Worm (Caenorhabditis elegans) whole organism, L2 larva: ENCODE data around the gene sss-1.
A peak's percentile ranks its signal among the peaks of the same experiment; 100 is the strongest.
"Not testable (repeated sequence)": the region's sequence is repeated elsewhere in the genome, so short reads cannot be mapped to it uniquely, and the experiment has no call there.

Source experiments
- C34F6.9 ChIP-seq: fragments of 150-350 bp; optimal IDR thresholded peaks from 2 replicates; lab custom pipeline; 2014; ENCODE audit warnings: missing biosample characterization, missing genetic modification characterization
- F13H6.1 ChIP-seq: sonication (generic microtip); optimal IDR thresholded peaks from 2 replicates; lab custom pipeline; 2016; ENCODE audit warnings: missing genetic modification characterization, missing compliant biosample characterization
- ZK546.5 ChIP-seq: sonication (generic microtip); optimal IDR thresholded peaks from 2 replicates; lab custom pipeline; 2017; ENCODE audit warnings: missing biosample characterization, missing genetic modification characterization
- ceh-16 ChIP-seq: fragments of 150-350 bp; optimal IDR thresholded peaks from 2 replicates; lab custom pipeline; 2014; ENCODE audit warnings: missing biosample characterization, missing genetic modification characterization
- crh-2 ChIP-seq: sonication (generic microtip); optimal IDR thresholded peaks from 2 replicates; lab custom pipeline; 2017; ENCODE audit warnings: missing biosample characterization, missing genetic modification characterization
- elt-3 ChIP-seq: sonication (generic microtip); optimal IDR thresholded peaks from 2 replicates; lab custom pipeline; 2017; ENCODE audit warnings: missing biosample characterization, missing genetic modification characterization
- fos-1 ChIP-seq: fragments of 150-350 bp; optimal IDR thresholded peaks from 2 replicates; lab custom pipeline; 2014; ENCODE audit warnings: missing biosample characterization, missing genetic modification characterization
- gmeb-1 ChIP-seq: fragments of 150-350 bp; optimal IDR thresholded peaks from 2 replicates; lab custom pipeline; 2014; ENCODE audit warnings: missing biosample characterization, missing genetic modification characterization
- lin-13 ChIP-seq: fragments of 150-350 bp; optimal IDR thresholded peaks from 2 replicates; lab custom pipeline; 2014; ENCODE audit warnings: missing biosample characterization, missing genetic modification reagents, missing genetic modification characterization
- lin-39 ChIP-seq: fragments of 150-350 bp; optimal IDR thresholded peaks from 2 replicates; lab custom pipeline; 2014; ENCODE audit warnings: missing biosample characterization, missing genetic modification reagents, missing genetic modification characterization
- lsy-2 ChIP-seq, 2 experiments: fragments of 150-350 bp in 1 of 2; sonication (generic microtip) in 1 of 2; optimal IDR thresholded peaks; 2 replicates each; lab custom pipeline; 2014 to 2017; ENCODE audit warnings: missing biosample characterization in 2 of 2, missing genetic modification characterization in 2 of 2
- mab-5 ChIP-seq: fragments of 150-350 bp; optimal IDR thresholded peaks from 2 replicates; lab custom pipeline; 2014; ENCODE audit warnings: missing biosample characterization, missing genetic modification characterization
- nhr-10 ChIP-seq: sonication (generic microtip); optimal IDR thresholded peaks from 2 replicates; lab custom pipeline; 2017; ENCODE audit warnings: missing biosample characterization, missing genetic modification characterization
- nhr-129 ChIP-seq: fragments of 150-350 bp; optimal IDR thresholded peaks from 2 replicates; lab custom pipeline; 2014; ENCODE audit warnings: missing biosample characterization, missing genetic modification characterization
- nhr-6 ChIP-seq: fragments of 150-350 bp; optimal IDR thresholded peaks from 2 replicates; lab custom pipeline; 2014; ENCODE audit warnings: missing biosample characterization, missing genetic modification characterization
- nhr-77 ChIP-seq: fragments of 150-350 bp; optimal IDR thresholded peaks from 2 replicates; lab custom pipeline; 2014; ENCODE audit warnings: missing biosample characterization, missing genetic modification characterization
- sem-4 ChIP-seq: fragments of 150-350 bp; optimal IDR thresholded peaks from 2 replicates; lab custom pipeline; 2014; ENCODE audit warnings: missing biosample characterization, missing genetic modification reagents, missing genetic modification characterization
- skn-1 ChIP-seq: sonication (generic microtip); optimal IDR thresholded peaks from 2 replicates; lab custom pipeline; 2017; ENCODE audit warnings: missing biosample characterization, missing genetic modification characterization
- sma-3 ChIP-seq: sonication (generic microtip); optimal IDR thresholded peaks from 2 replicates; lab custom pipeline; 2016; ENCODE audit warnings: missing genetic modification reagents, missing genetic modification characterization, missing compliant biosample characterization
- sma-9 ChIP-seq, 2 experiments: fragments of 150-350 bp in 1 of 2; sonication (generic microtip) in 1 of 2; optimal IDR thresholded peaks; 2 replicates each; lab custom pipeline; 2014 to 2016; ENCODE audit warnings: missing genetic modification characterization in 2 of 2, mild to moderate bottlenecking in 1 of 2, missing biosample characterization in 1 of 2, missing compliant biosample characterization in 1 of 2, missing genetic modification reagents in 1 of 2, moderate library complexity in 1 of 2
- snpc-4 ChIP-seq: fragments of 150-350 bp; optimal IDR thresholded peaks from 2 replicates; lab custom pipeline; 2014; ENCODE audit warnings: missing biosample characterization, missing genetic modification characterization
- unc-39 ChIP-seq: fragments of 150-350 bp; optimal IDR thresholded peaks from 2 replicates; lab custom pipeline; 2014; ENCODE audit warnings: missing biosample characterization, missing genetic modification characterization
- unc-55 ChIP-seq: fragments of 150-350 bp; sonication (generic microtip); optimal IDR thresholded peaks from 3 replicates; lab custom pipeline; 2014; ENCODE audit warnings: missing biosample characterization, missing genetic modification reagents, missing genetic modification characterization
- unc-62 ChIP-seq: fragments of 150-350 bp; optimal IDR thresholded peaks from 2 replicates; lab custom pipeline; 2014; ENCODE audit warnings: missing biosample characterization, missing genetic modification reagents, missing genetic modification characterization
- zag-1 ChIP-seq: fragments of 150-350 bp; optimal IDR thresholded peaks from 2 replicates; lab custom pipeline; 2014; ENCODE audit warnings: missing biosample characterization, missing genetic modification characterization
- ztf-1 ChIP-seq: fragments of 200-800 bp; sonication (Bioruptor generic); conservative IDR thresholded peaks from 2 replicates; pipeline ENCODE4 v1.3.6; 2022; ENCODE audit warnings: missing genetic modification characterization, missing compliant biosample characterization
- ztf-4 ChIP-seq: fragments of 150-350 bp; optimal IDR thresholded peaks from 2 replicates; lab custom pipeline; 2014; ENCODE audit warnings: missing biosample characterization, missing genetic modification characterization

Gene sss-1

DNA sequence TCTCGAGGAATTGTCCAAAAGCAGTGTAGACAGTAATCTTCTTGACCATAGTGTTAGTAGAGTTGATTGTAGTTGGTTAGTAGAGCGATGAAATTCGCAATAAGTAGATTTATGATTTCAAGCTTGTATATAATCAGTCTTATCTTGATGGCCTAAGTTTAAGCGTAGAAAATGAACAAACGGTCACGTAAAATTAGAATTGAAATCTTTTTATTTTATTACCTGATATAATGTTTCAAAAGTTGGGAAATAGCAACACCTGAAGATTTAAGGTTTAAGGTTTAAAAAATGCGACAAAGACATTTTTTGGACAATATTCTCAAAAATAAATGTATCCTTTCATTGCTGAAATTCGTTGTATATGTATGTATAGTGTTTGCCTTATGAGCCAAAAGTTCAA, at the start of gene sss-1:
Gene sss-1 (minus strand): TSS at position 101 of the 400 bp plus-strand sequence.
- not testable (repeated sequence) for TF ChIP-seq unc-39, elt-3, ZK546.5 (tag; lab: Kevin White, UChicago)

ce11 chrIV:9943214-9943613, 49.7 kb upstream of the sss-1 start:
- no peak for TF ChIP-seq mab-5
- no peak for TF ChIP-seq ztf-1
- TF ChIP-seq ZK546.5 (tag; lab: Kevin White, UChicago): no peak
- TF ChIP-seq C34F6.9 (tag; lab: Kevin White, UChicago): no peak
- TF ChIP-seq nhr-77 (tag; lab: Kevin White, UChicago): no peak
- no peak for TF ChIP-seq ceh-16
- TF ChIP-seq lin-13 (GFP tag; lab: Kevin White, UChicago): no peak
- no peak for TF ChIP-seq elt-3 (tag; lab: Kevin White, UChicago)
- TF ChIP-seq sma-3 (GFP tag; lab: Kevin White, UChicago): no peak
- TF ChIP-seq fos-1 (tag; lab: Kevin White, UChicago): no peak
- TF ChIP-seq lin-39 (tag; lab: Kevin White, UChicago): no peak

- no peak for TF ChIP-seq skn-1
- no peak for TF ChIP-seq lin-13 (GFP tag; lab: Kevin White, UChicago)
- no peak for TF ChIP-seq snpc-4
- TF ChIP-seq C34F6.9 (tag; lab: Kevin White, UChicago): no peak
- TF ChIP-seq unc-62 (GFP tag; lab: Kevin White, UChicago): no peak
- no peak for TF ChIP-seq nhr-6 (tag; lab: Kevin White, UChicago)
- no peak for TF ChIP-seq ztf-4 (tag; lab: Kevin White, UChicago)
Observed at ce11 chrIV:9933580-9933979, 40.0 kb upstream of the sss-1 start, which contains the start of gene spe-29. Gene spe-29 (plus strand): TSS chrIV:9933880.

DNA sequence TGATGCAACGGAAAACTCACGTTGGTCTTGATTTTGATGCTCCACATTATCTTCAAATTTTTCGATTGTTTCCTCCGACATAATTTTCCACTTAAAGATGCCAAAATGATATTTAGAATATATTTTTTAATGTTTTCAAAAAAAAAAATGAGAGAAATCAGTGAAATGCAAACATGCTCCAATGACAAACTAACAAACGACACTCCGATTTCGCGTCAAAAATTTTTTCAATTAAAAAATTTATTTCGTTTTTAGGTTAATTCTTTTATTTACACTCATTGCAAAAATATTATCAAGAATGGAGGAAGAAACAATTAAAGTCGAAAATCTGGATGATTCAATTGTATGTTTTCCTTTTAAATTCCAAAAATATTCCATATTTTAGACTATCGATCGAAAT, 38.5 kb upstream of the sss-1 start, which contains the start of the genes trmt-10A and F25H8.2:
Gene trmt-10A (minus strand): TSS at position 159 of the 400 bp plus-strand sequence.
Gene F25H8.2 (plus strand): TSS at position 181 of the 400 bp plus-strand sequence.
- peak; percentile 22 for TF ChIP-seq sem-4 (tag; lab: Kevin White, UChicago)
- peak; percentile 8 for TF ChIP-seq zag-1 (tag; lab: Kevin White, UChicago)
- peak in 1 of 2 experiments; percentile 74 for TF ChIP-seq lsy-2 (tag; optimal IDR thresholded peaks at IDR 0.05; lab: Kevin White, UChicago)
- TF ChIP-seq snpc-4: no peak
- TF ChIP-seq ztf-1: no peak
- TF ChIP-seq crh-2 (tag; lab: Kevin White, UChicago): peak; percentile 26
- TF ChIP-seq elt-3 (tag; lab: Kevin White, UChicago): no peak
- peak; percentile 15 for TF ChIP-seq lin-13 (GFP tag; lab: Kevin White, UChicago)
- peak; percentile 42 for TF ChIP-seq nhr-129 (tag; lab: Kevin White, UChicago)
- TF ChIP-seq unc-55 (GFP tag; lab: Kevin White, UChicago): peak; percentile 89
- TF ChIP-seq C34F6.9 (tag; lab: Kevin White, UChicago): peak; percentile 93
- peak; percentile 33 for TF ChIP-seq gmeb-1 (tag; lab: Kevin White, UChicago)
- TF ChIP-seq, all 48 proteins: peak for 9

DNA sequence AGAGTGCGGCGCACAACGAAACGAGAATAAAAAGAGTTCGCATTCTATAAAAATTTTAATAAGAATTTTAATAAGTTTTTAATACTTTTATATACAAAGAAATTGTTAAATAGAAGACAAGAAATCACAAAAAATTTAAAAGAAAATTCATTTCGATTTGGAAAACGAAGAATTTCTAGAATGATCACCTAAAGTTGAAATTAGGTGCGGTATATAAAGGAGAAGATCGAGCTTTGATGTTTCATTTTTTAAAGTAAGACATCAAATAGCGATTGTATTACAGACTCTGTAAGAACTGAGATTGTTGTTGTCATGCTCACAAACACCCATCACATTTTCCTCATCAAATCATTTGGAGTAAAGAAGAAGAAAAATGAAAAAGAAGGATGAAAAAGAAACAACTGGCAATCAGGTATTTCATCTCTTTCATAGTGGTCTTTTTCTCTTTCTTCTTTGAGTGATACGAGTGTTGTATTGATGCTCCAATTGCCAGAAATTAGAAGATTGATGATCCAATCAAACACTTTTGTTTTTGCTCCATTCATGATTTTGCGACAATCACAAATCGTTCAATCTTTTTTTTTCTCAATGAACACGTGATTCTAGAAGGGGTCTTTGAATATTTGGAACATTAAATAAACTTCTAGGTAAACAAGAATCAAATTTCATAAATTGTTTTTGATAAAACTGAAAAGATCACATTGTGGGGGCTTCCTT, 34.8 kb upstream of the sss-1 start, which contains the start of gene dur-1:
Gene dur-1 (minus strand): TSS at position 51 of the 717 bp plus-strand sequence.
- TF ChIP-seq nhr-129 (tag; lab: Kevin White, UChicago) (peak; percentile 56), sma-9 (GFP tag; optimal IDR thresholded peaks at IDR 0.05; lab: Kevin White, UChicago) (peak; percentile 16), sma-9 (tag; optimal IDR thresholded peaks at IDR 0.05; lab: Kevin White, UChicago) (no peak), C34F6.9 (tag; lab: Kevin White, UChicago) (peak; percentile 61), lsy-2 (tag; optimal IDR thresholded peaks at IDR 0.05; lab: Kevin White, UChicago) (peak in 1 of 2 experiments; percentile 61), F13H6.1 (peak; percentile 76), snpc-4 (no peak), lin-39 (tag; lab: Kevin White, UChicago) (peak; percentile 38), nhr-10 (tag; lab: Kevin White, UChicago) (no peak)
- TF ChIP-seq, all 48 proteins: peak for 6

DNA sequence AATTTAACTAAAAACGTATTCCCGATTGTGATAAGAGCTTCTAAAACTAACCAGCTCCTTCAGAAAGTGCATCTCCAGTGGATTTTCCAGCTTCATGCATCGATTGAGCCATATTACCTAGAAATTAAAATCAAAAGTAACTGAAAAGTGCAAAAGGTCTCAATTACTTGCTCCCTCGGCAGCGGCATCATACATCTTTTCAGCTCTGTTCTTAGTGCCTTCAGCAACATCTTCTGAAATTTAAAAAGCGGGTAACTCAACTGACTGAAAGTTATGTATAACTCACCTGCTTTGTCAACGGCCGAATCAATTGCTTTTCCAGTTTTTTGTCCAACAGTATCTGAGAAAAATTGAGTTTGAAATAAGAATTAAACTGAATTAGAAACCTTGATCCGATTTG, 30.9 kb upstream of the sss-1 start:
- TF ChIP-seq zag-1 (tag; lab: Kevin White, UChicago): no peak
